Worm (Caenorhabditis elegans): ENCODE measurements around the gene cca-1.

cca-1 gene

DNA sequence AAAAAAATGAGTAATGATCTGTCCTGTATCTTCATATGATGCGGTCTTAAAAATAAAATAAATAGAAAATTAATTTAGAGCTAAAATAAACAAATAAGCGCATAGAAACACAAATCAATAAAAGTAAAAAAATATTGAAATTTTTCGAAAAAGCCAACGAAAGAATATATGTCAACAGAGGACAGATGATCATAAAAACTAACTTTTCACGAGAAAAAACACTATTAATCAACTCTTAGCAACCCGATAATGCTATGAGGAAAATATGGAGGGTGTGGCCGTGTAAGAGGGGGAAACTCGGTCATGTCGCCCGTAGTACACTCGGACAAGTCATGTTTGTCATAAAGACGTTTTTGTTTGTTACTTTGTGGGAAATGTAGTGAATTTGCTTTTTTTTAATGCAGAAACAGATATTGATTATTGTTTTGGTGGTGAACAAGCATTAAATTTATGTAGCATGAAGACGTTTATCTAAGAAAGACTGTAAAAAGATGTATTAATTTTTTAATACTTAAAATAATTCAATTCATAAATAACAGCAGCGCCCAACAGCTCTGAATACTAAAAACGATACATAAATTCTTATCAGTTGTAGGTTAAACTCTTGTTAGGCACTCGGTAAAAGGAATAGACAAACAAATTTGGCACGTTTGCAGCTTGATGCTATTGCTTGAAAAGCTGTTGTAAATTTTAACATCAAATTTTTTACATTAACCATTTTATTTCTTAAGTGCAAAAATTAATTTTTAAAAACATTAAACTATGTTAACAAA is 77.3 kb downstream of the cca-1 start, which contains the start of gene adm-4 (continued):
- no peak for TF ChIP-seq nhr-6 (tag; optimal IDR thresholded peaks at IDR 0.05)
- TF ChIP-seq peb-1 (tag; optimal IDR thresholded peaks at IDR 0.05), result no peak
- no peak for TF ChIP-seq elt-3 (tag; optimal IDR thresholded peaks at IDR 0.05)
- peak; percentile 30 for TF ChIP-seq crh-2 (tag; optimal IDR thresholded peaks at IDR 0.05)
- TF ChIP-seq snpc-4 (tag; optimal IDR thresholded peaks at IDR 0.05), result no peak
- no peak for TF ChIP-seq lin-11 (tag; optimal IDR thresholded peaks at IDR 0.05)
- peak; percentile 47 for TF ChIP-seq sma-9 (GFP tag; optimal IDR thresholded peaks at IDR 0.05)
- no peak for TF ChIP-seq sma-9 (tag; optimal IDR thresholded peaks at IDR 0.05)
- no peak for TF ChIP-seq nhr-23 (tag; optimal IDR thresholded peaks at IDR 0.05)
- TF ChIP-seq ceh-82 (tag; optimal IDR thresholded peaks at IDR 0.05), result no peak
- TF ChIP-seq egl-27 (tag; optimal IDR thresholded peaks at IDR 0.05), result no peak
- TF ChIP-seq C34F6.9 (tag; optimal IDR thresholded peaks at IDR 0.05), result peak; percentile 40
- no peak for TF ChIP-seq nhr-237 (tag; optimal IDR thresholded peaks at IDR 0.05)
- TF ChIP-seq nhr-25 (tag; optimal IDR thresholded peaks at IDR 0.05), result peak; percentile 9
- no peak for TF ChIP-seq nhr-12 (tag; optimal IDR thresholded peaks at IDR 0.05)
- no peak for TF ChIP-seq elt-1 (tag; optimal IDR thresholded peaks at IDR 0.05)
- TF ChIP-seq sma-3 (GFP tag; optimal IDR thresholded peaks at IDR 0.05), result peak; percentile 50
- TF ChIP-seq mab-5 (tag; optimal IDR thresholded peaks at IDR 0.05), result no peak
- TF ChIP-seq skn-1 (tag; optimal IDR thresholded peaks at IDR 0.05), result no peak
- peak; percentile 25 for TF ChIP-seq fos-1 (tag; optimal IDR thresholded peaks at IDR 0.05)
- TF ChIP-seq unc-39 (tag; optimal IDR thresholded peaks at IDR 0.05), result no peak
- TF ChIP-seq zag-1 (tag; optimal IDR thresholded peaks at IDR 0.05), result no peak
- TF ChIP-seq lsy-2 (tag; optimal IDR thresholded peaks at IDR 0.05), result peak in 1 of 2 experiments; percentile 59
- TF ChIP-seq mdl-1 (tag; optimal IDR thresholded peaks at IDR 0.05), result no peak
- TF ChIP-seq alr-1 (tag; optimal IDR thresholded peaks at IDR 0.05), result no peak
- TF ChIP-seq lin-13 (GFP tag; optimal IDR thresholded peaks at IDR 0.05), result no peak
